Worm (Caenorhabditis elegans): ENCODE data around the gene ddx-17.

- TF ChIP-seq sdz-38 (tag; optimal IDR thresholded peaks at IDR 0.05): no peak
- TF ChIP-seq ztf-28 (GFP tag; IDR thresholded peaks at IDR 0.05): no peak
- TF ChIP-seq snpc-4 (GFP tag; optimal IDR thresholded peaks at IDR 0.05): no peak
- no peak for TF ChIP-seq snpc-4 (tag; optimal IDR thresholded peaks at IDR 0.05)
- TF ChIP-seq ama-1 (optimal IDR thresholded peaks at IDR 0.05): no peak
- TF ChIP-seq ama-1 (GFP tag; optimal IDR thresholded peaks at IDR 0.05): no peak
- TF ChIP-seq attf-6 (GFP tag; IDR thresholded peaks at IDR 0.05): no peak
- no peak for TF ChIP-seq lsy-27 (tag; optimal IDR thresholded peaks at IDR 0.05; ENCODE audit: borderline replicate concordance, insufficient read depth)
- TF ChIP-seq F49E8.2 (tag; optimal IDR thresholded peaks at IDR 0.05; ENCODE audit: insufficient read depth): no peak
- TF ChIP-seq ztf-26 (tag; optimal IDR thresholded peaks at IDR 0.05): no peak
Observed at ce11 chrV:14027384-14027783, 15.5 kb upstream of the ddx-17 start, which contains the start of gene T08G5.3.

Data from whole organism, young adult.